Worm (Caenorhabditis elegans) whole organism, young adult: ENCODE results near the gene chil-23.

Experiments
- B0019.2 ChIP-seq: fragments of 200-800 bp; sonication (Bioruptor generic); conservative IDR thresholded peaks from 2 replicates; pipeline ENCODE4 v1.3.6; 2022; ENCODE audit warnings: missing genetic modification reagents, missing genetic modification characterization, missing compliant biosample characterization
- B0261.1 ChIP-seq: sonication (generic microtip); optimal IDR thresholded peaks from 2 replicates; lab custom pipeline; 2016; ENCODE audit warnings: mild to moderate bottlenecking, missing genetic modification characterization, moderate library complexity, missing compliant biosample characterization
- C06A6.2 ChIP-seq: fragments of 200-800 bp; sonication (Bioruptor generic); conservative IDR thresholded peaks from 2 replicates; pipeline ENCODE4 v1.3.6; 2022; ENCODE audit warnings: missing genetic modification characterization, missing compliant biosample characterization
- F10E7.11 ChIP-seq: sonication (generic microtip); optimal IDR thresholded peaks from 2 replicates; lab custom pipeline; 2017; ENCODE audit warnings: mild to moderate bottlenecking, missing genetic modification characterization, moderate library complexity, missing compliant biosample characterization
- F23B12.7 ChIP-seq: sonication (generic microtip); optimal IDR thresholded peaks from 2 replicates; lab custom pipeline; 2017; ENCODE audit warnings: missing genetic modification characterization, mild to moderate bottlenecking, missing compliant biosample characterization, antibody characterized with exemption, moderate library complexity; ENCODE audit not compliant: insufficient read depth
- F49E8.2 ChIP-seq: sonication (generic microtip); optimal IDR thresholded peaks from 3 replicates; lab custom pipeline; 2017; ENCODE audit warnings: missing genetic modification characterization, mild to moderate bottlenecking, missing compliant biosample characterization, antibody characterized with exemption, moderate library complexity; ENCODE audit not compliant: insufficient read depth
- F52B5.7 ChIP-seq: sonication (generic microtip); optimal IDR thresholded peaks from 2 replicates; lab custom pipeline; 2016; ENCODE audit warnings: mild to moderate bottlenecking, missing genetic modification characterization, missing compliant biosample characterization
- F55B11.4 ChIP-seq: sonication (generic microtip); optimal IDR thresholded peaks from 2 replicates; lab custom pipeline; 2016; ENCODE audit warnings: missing compliant biosample characterization, missing genetic modification characterization, borderline replicate concordance; ENCODE audit not compliant: insufficient read depth
- Y56A3A.18 ChIP-seq: fragments of 200-800 bp; sonication (Bioruptor generic); IDR thresholded peaks from 2 replicates; pipeline ENCODE4 v1.3.6; 2022; ENCODE audit warnings: missing genetic modification reagents, missing genetic modification characterization, missing compliant biosample characterization
- athp-1 ChIP-seq: sonication (generic microtip); optimal IDR thresholded peaks from 2 replicates; lab custom pipeline; 2017; ENCODE audit warnings: mild to moderate bottlenecking, missing genetic modification characterization, missing compliant biosample characterization
- attf-5 ChIP-seq: fragments of 200-800 bp; sonication (Bioruptor generic); optimal IDR thresholded peaks from 2 replicates; lab custom pipeline; 2018; ENCODE audit warnings: mild to moderate bottlenecking, missing genetic modification characterization, missing compliant biosample characterization
- bed-2 ChIP-seq: fragments of 200-800 bp; sonication (Bioruptor generic); IDR thresholded peaks from 2 replicates; pipeline ENCODE4 v1.3.6; 2022; ENCODE audit warnings: missing genetic modification reagents, missing genetic modification characterization, missing compliant biosample characterization
- ceh-27 ChIP-seq: fragments of 200-800 bp; sonication (Bioruptor generic); optimal IDR thresholded peaks from 2 replicates; lab custom pipeline; 2018; ENCODE audit warnings: mild to moderate bottlenecking, missing genetic modification characterization, moderate library complexity, missing compliant biosample characterization
- ceh-79 ChIP-seq: sonication (generic microtip); optimal IDR thresholded peaks from 2 replicates; lab custom pipeline; 2017; ENCODE audit warnings: mild to moderate bottlenecking, missing genetic modification characterization, missing compliant biosample characterization
- chd-7 ChIP-seq: sonication (generic microtip); optimal IDR thresholded peaks from 2 replicates; lab custom pipeline; 2016; ENCODE audit warnings: mild to moderate bottlenecking, missing genetic modification characterization, moderate library complexity, missing compliant biosample characterization
- die-1 ChIP-seq: sonication (generic microtip); optimal IDR thresholded peaks from 2 replicates; lab custom pipeline; 2016; ENCODE audit warnings: missing genotype, mild to moderate bottlenecking, missing genetic modification characterization, missing compliant biosample characterization
- dox-1 ChIP-seq: fragments of 200-800 bp; sonication (Bioruptor generic); IDR thresholded peaks from 2 replicates; pipeline ENCODE4 v1.3.6; 2022; ENCODE audit warnings: missing genetic modification reagents, missing genetic modification characterization, missing compliant biosample characterization
- egl-18 ChIP-seq: fragments of 200-800 bp; sonication (Bioruptor generic); IDR thresholded peaks from 2 replicates; pipeline ENCODE4 v1.3.6; 2022; ENCODE audit warnings: missing genetic modification reagents, missing genetic modification characterization, missing compliant biosample characterization
- egl-44 ChIP-seq: fragments of 200-800 bp; sonication (Bioruptor generic); IDR thresholded peaks from 2 replicates; pipeline ENCODE4 v1.3.6; 2022; ENCODE audit warnings: missing genetic modification reagents, missing genetic modification characterization, missing compliant biosample characterization
- ets-4 ChIP-seq: fragments of 200-800 bp; sonication (Bioruptor generic); optimal IDR thresholded peaks from 2 replicates; lab custom pipeline; 2018; ENCODE audit warnings: mild to moderate bottlenecking, missing genetic modification characterization, missing compliant biosample characterization
- hsf-1 ChIP-seq: fragments of 200-800 bp; sonication (Bioruptor generic); IDR thresholded peaks from 2 replicates; pipeline ENCODE4 v1.3.6; 2022; ENCODE audit warnings: missing genetic modification reagents, missing genetic modification characterization, missing compliant biosample characterization
- lag-1 ChIP-seq: fragments of 200-800 bp; sonication (Bioruptor generic); IDR thresholded peaks from 2 replicates; pipeline ENCODE4 v1.3.6; 2022; ENCODE audit warnings: missing genetic modification reagents, missing genetic modification characterization, missing compliant biosample characterization
- let-607 ChIP-seq, 2 experiments: fragments of 200-800 bp in 1 of 2; sonication (Bioruptor generic) in 1 of 2; sonication (generic microtip) in 1 of 2; optimal IDR thresholded peaks; 2 replicates each; lab custom pipeline; 2016 to 2018; ENCODE audit warnings: mild to moderate bottlenecking in 2 of 2, missing compliant biosample characterization in 2 of 2, missing genetic modification characterization in 2 of 2, moderate library complexity in 2 of 2, missing genotype in 1 of 2
- lin-35 ChIP-seq, 3 experiments: fragments of 150-350 bp in 2 of 3; sonication (generic microtip) in 1 of 3; optimal IDR thresholded peaks; 2 replicates each; lab custom pipeline; 2014 to 2018; ENCODE audit warnings: missing biosample characterization in 3 of 3, missing genetic modification characterization in 3 of 3, missing genetic modification reagents in 3 of 3
- lin-40 ChIP-seq: sonication (generic microtip); optimal IDR thresholded peaks from 2 replicates; lab custom pipeline; 2016; ENCODE audit warnings: missing genetic modification characterization, mild to moderate bottlenecking, missing compliant biosample characterization, missing genotype, missing genetic modification reagents
- lsy-27 ChIP-seq: sonication (generic microtip); optimal IDR thresholded peaks from 2 replicates; lab custom pipeline; 2017; ENCODE audit warnings: missing genetic modification characterization, mild to moderate bottlenecking, missing compliant biosample characterization, antibody characterized with exemption, missing genotype, borderline replicate concordance; ENCODE audit not compliant: insufficient read depth
- madf-10 ChIP-seq: sonication (generic microtip); optimal IDR thresholded peaks from 2 replicates; lab custom pipeline; 2016; ENCODE audit warnings: mild to moderate bottlenecking, missing genetic modification characterization, missing compliant biosample characterization
- madf-8 ChIP-seq: fragments of 200-800 bp; sonication (Bioruptor generic); conservative IDR thresholded peaks from 2 replicates; pipeline ENCODE4 v1.3.6; 2022; ENCODE audit warnings: missing genetic modification reagents, missing genetic modification characterization, missing compliant biosample characterization
- mxl-1 ChIP-seq: sonication (generic microtip); optimal IDR thresholded peaks from 2 replicates; lab custom pipeline; 2016; ENCODE audit warnings: missing genetic modification characterization, missing compliant biosample characterization
- nhr-120 ChIP-seq: fragments of 200-800 bp; sonication (Bioruptor generic); IDR thresholded peaks from 2 replicates; pipeline ENCODE4 v1.3.6; 2022; ENCODE audit warnings: missing genetic modification characterization, missing compliant biosample characterization
- nhr-179 ChIP-seq: sonication (generic microtip); optimal IDR thresholded peaks from 2 replicates; lab custom pipeline; 2016; ENCODE audit warnings: mild to moderate bottlenecking, missing genetic modification characterization, missing compliant biosample characterization
- nhr-80 ChIP-seq: sonication (generic microtip); optimal IDR thresholded peaks from 2 replicates; lab custom pipeline; 2016; ENCODE audit warnings: missing genetic modification characterization, missing compliant biosample characterization
- pbrm-1 ChIP-seq: fragments of 200-800 bp; sonication (Bioruptor generic); IDR thresholded peaks from 2 replicates; pipeline ENCODE4 v1.3.6; 2022; ENCODE audit warnings: missing genetic modification reagents, missing genetic modification characterization, missing compliant biosample characterization
- rcor-1 ChIP-seq: fragments of 200-800 bp; sonication (Bioruptor generic); IDR thresholded peaks from 2 replicates; pipeline ENCODE4 v1.3.6; 2022; ENCODE audit warnings: missing genetic modification reagents, missing genetic modification characterization, missing compliant biosample characterization
- rec-8 ChIP-seq, 2 experiments: sonication (generic microtip); optimal IDR thresholded peaks; 2 replicates each; lab custom pipeline; 2016; ENCODE audit warnings: mild to moderate bottlenecking in 2 of 2, missing genetic modification characterization in 2 of 2, missing genetic modification reagents in 2 of 2, missing genotype in 2 of 2, missing biosample characterization in 1 of 2, missing compliant biosample characterization in 1 of 2, moderate library complexity in 1 of 2
- repo-1 ChIP-seq: sonication (generic microtip); optimal IDR thresholded peaks from 2 replicates; lab custom pipeline; 2017; ENCODE audit warnings: mild to moderate bottlenecking, missing genetic modification characterization, missing compliant biosample characterization
- snpc-1.1 ChIP-seq: sonication (generic microtip); optimal IDR thresholded peaks from 2 replicates; lab custom pipeline; 2017; ENCODE audit warnings: missing genetic modification characterization, mild to moderate bottlenecking, missing compliant biosample characterization, antibody characterized with exemption, moderate library complexity, missing genotype, missing genetic modification reagents; ENCODE audit not compliant: insufficient read depth
- somi-1 ChIP-seq: fragments of 200-800 bp; sonication (Bioruptor generic); optimal IDR thresholded peaks from 2 replicates; lab custom pipeline; 2018; ENCODE audit warnings: mild to moderate bottlenecking, missing genetic modification characterization, missing compliant biosample characterization
- ztf-22 ChIP-seq: fragments of 200-800 bp; sonication (Bioruptor generic); optimal IDR thresholded peaks from 2 replicates; lab custom pipeline; 2018; ENCODE audit warnings: mild to moderate bottlenecking, missing genetic modification characterization, moderate library complexity, missing compliant biosample characterization
- ztf-3 ChIP-seq: fragments of 200-800 bp; sonication (Bioruptor generic); optimal IDR thresholded peaks from 2 replicates; lab custom pipeline; 2018; ENCODE audit warnings: mild to moderate bottlenecking, missing genetic modification characterization, missing compliant biosample characterization

chil-23 gene

DNA sequence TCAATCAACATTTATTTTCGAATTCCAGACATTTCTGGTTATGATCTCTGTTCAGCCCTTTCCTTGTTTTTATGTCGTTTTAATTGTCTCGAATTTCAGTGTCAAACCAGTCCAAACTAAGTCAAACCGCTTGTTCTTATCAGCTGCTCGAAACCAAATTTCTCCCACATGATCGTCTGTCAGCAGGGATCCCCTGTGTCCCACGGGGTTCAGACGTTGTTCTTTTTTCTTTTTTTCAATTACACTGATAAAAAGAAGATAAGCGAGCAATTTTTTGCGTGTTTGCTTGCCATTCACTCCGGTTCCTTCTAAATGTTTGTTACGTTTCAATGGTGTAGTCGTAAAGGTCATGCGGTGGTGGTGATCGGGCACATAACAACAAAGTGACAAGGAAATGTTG lies 33.5 kb upstream of the chil-23 start (continued):
- TF ChIP-seq lin-35 (GFP tag; optimal IDR thresholded peaks at IDR 0.05; lab: Kevin White, UChicago) (no peak), madf-8 (no peak), athp-1 (no peak), egl-44 (GFP tag; lab: Robert Waterston, UW) (peak; percentile 57; the same call in 1 of the 2 replicates), F55B11.4 (tag; lab: Kevin White, UChicago) (no peak), nhr-179 (tag; lab: Kevin White, UChicago) (no peak), snpc-1.1 (tag; lab: Kevin White, UChicago) (no peak), rec-8 (tag; optimal IDR thresholded peaks at IDR 0.05; lab: Kevin White, UChicago) (no peak), pbrm-1 (GFP tag; lab: Robert Waterston, UW) (no peak), dox-1 (GFP tag; lab: Robert Waterston, UW) (0 out of 2 replicates have a peak, but pooled peaks have one; percentile 20), chd-7 (no peak), B0261.1 (tag; lab: Kevin White, UChicago) (no peak), ceh-27 (GFP tag; lab: Kevin White, UChicago) (no peak), B0019.2 (GFP tag; lab: Robert Waterston, UW) (no peak), attf-5 (GFP tag; lab: Kevin White, UChicago) (peak; percentile 40), ceh-79 (no peak), F52B5.7 (no peak), Y56A3A.18 (GFP tag; lab: Robert Waterston, UW) (no peak), ztf-3 (GFP tag; lab: Kevin White, UChicago) (no peak), lin-40 (no peak), F23B12.7 (tag; lab: Kevin White, UChicago) (no peak), F10E7.11 (tag; lab: Kevin White, UChicago) (no peak), F49E8.2 (tag; lab: Kevin White, UChicago) (no peak), nhr-120 (GFP tag; lab: Robert Waterston, UW) (no peak), nhr-80 (tag; lab: Kevin White, UChicago) (peak; percentile 90), die-1 (no peak), C06A6.2 (GFP tag; lab: Robert Waterston, UW) (0 out of 2 replicates have a peak, but pooled peaks have one; percentile 49), madf-10 (tag; lab: Kevin White, UChicago) (no peak), mxl-1 (tag; lab: Kevin White, UChicago) (no peak), bed-2 (no peak), ztf-22 (GFP tag; lab: Kevin White, UChicago) (peak; percentile 69), egl-18 (GFP tag; lab: Robert Waterston, UW) (no peak), repo-1 (tag; lab: Kevin White, UChicago) (no peak), rcor-1 (GFP tag; lab: Robert Waterston, UW) (no peak), ets-4 (GFP tag; lab: Kevin White, UChicago) (no peak), somi-1 (GFP tag; lab: Kevin White, UChicago) (no peak), let-607 (tag; optimal IDR thresholded peaks at IDR 0.05; lab: Kevin White, UChicago) (peak in 1 of 2 experiments; percentile 32), lsy-27 (no peak), lag-1 (GFP tag; lab: Robert Waterston, UW) (no peak), hsf-1 (GFP tag; lab: Robert Waterston, UW) (0 out of 2 replicates have a peak, but pooled peaks have one; percentile 18)
- TF ChIP-seq, all 124 proteins: peak for 13
